Worm (Caenorhabditis elegans) whole organism, early embryonic: ENCODE measurements around the gene lpr-3.
A peak's percentile ranks its signal among the peaks of the same experiment; 100 is the strongest.

Experiments
- B0310.2 ChIP-seq: sonication (generic microtip); optimal IDR thresholded peaks from 2 replicates; lab custom pipeline; 2016; ENCODE audit warnings: mild to moderate bottlenecking, missing genetic modification characterization, missing compliant biosample characterization
- F13C5.2 ChIP-seq: sonication (generic microtip); optimal IDR thresholded peaks from 2 replicates; lab custom pipeline; 2017; ENCODE audit warnings: mild to moderate bottlenecking, missing genetic modification characterization, inconsistent platforms, missing compliant biosample characterization
- aly-1 ChIP-seq: sonication (generic microtip); optimal IDR thresholded peaks from 2 replicates; lab custom pipeline; 2016; ENCODE audit warnings: missing genetic modification characterization, missing compliant biosample characterization
- ama-1 ChIP-seq: fragments of 150-350 bp; optimal IDR thresholded peaks from 2 replicates; lab custom pipeline; 2014
- ceh-13 ChIP-seq: fragments of 200-800 bp; sonication (Bioruptor generic); optimal IDR thresholded peaks from 2 replicates; lab custom pipeline; 2018; ENCODE audit warnings: mild to moderate bottlenecking, missing genetic modification characterization, missing compliant biosample characterization
- ceh-36 ChIP-seq: sonication (generic microtip); optimal IDR thresholded peaks from 2 replicates; lab custom pipeline; 2016; ENCODE audit warnings: missing genetic modification characterization, inconsistent platforms, missing compliant biosample characterization
- ets-7 ChIP-seq: sonication (generic microtip); optimal IDR thresholded peaks from 2 replicates; lab custom pipeline; 2016; ENCODE audit warnings: missing genotype, missing genetic modification characterization, missing compliant biosample characterization
- flt-1 ChIP-seq: fragments of 200-800 bp; sonication (Bioruptor generic); IDR thresholded peaks from 2 replicates; pipeline ENCODE4 v1.3.6; 2022; ENCODE audit warnings: missing genetic modification characterization, missing compliant biosample characterization
- hmbx-1 ChIP-seq: sonication (generic microtip); optimal IDR thresholded peaks from 2 replicates; lab custom pipeline; 2016; ENCODE audit warnings: mild to moderate bottlenecking, missing genetic modification characterization, missing compliant biosample characterization
- hmg-4 ChIP-seq: fragments of 200-800 bp; sonication (Bioruptor generic); optimal IDR thresholded peaks from 2 replicates; lab custom pipeline; 2018; ENCODE audit warnings: mild to moderate bottlenecking, missing genetic modification characterization, missing compliant biosample characterization
- hnd-1 ChIP-seq: sonication (generic microtip); optimal IDR thresholded peaks from 2 replicates; lab custom pipeline; 2016; ENCODE audit warnings: missing genetic modification characterization, missing compliant biosample characterization
- pes-1 ChIP-seq: fragments of 200-800 bp; sonication (Bioruptor generic); IDR thresholded peaks from 2 replicates; pipeline ENCODE4 v1.3.6; 2022; ENCODE audit warnings: missing genetic modification reagents, missing genetic modification characterization, missing compliant biosample characterization
- scrt-1 ChIP-seq: fragments of 200-800 bp; sonication (Bioruptor generic); IDR thresholded peaks from 2 replicates; pipeline ENCODE4 v1.3.6; 2022; ENCODE audit warnings: missing genetic modification characterization, missing compliant biosample characterization
- sea-1 ChIP-seq: fragments of 200-800 bp; sonication (Bioruptor generic); conservative IDR thresholded peaks from 2 replicates; pipeline ENCODE4 v1.3.6; 2022; ENCODE audit warnings: missing genetic modification characterization, missing compliant biosample characterization
- tbx-11 ChIP-seq: fragments of 200-800 bp; sonication (Bioruptor generic); IDR thresholded peaks from 2 replicates; pipeline ENCODE4 v1.3.6; 2022; ENCODE audit warnings: missing genetic modification characterization, missing compliant biosample characterization
- tbx-37 ChIP-seq: fragments of 200-800 bp; sonication (Bioruptor generic); conservative IDR thresholded peaks from 2 replicates; pipeline ENCODE4 v1.3.6; 2022; ENCODE audit warnings: missing genetic modification reagents, missing genetic modification characterization, missing compliant biosample characterization
- tra-4 ChIP-seq: sonication (generic microtip); optimal IDR thresholded peaks from 2 replicates; lab custom pipeline; 2017; ENCODE audit warnings: missing genetic modification characterization, missing compliant biosample characterization

lpr-3 gene

DNA sequence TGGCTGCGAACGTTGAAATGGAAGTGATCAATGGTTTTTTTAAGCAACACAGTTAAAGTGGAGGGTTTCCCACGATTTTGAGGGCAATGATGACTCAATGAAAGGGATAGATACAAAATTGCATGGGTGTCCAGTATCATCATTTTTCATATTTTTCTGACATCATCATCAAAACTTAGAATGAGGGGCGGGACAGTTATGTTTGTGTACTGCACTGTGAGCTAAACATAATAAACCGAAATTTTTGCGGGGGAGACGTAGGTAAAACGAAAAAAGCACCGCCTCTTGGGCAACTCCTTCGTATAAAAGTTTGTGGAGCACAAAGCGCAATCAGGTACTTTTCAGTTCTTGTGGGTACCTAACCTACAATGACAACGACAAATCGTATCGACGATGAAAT is 3.6 kb upstream of the lpr-3 start, which contains the start of gene C09F12.2:
Gene C09F12.2, plus strand, starts transcription at position 301 of the 400 bp plus-strand sequence.
- TF ChIP-seq aly-1 (no peak), hmg-4 (GFP tag; lab: Kevin White, UChicago) (no peak), hmbx-1 (tag; lab: Kevin White, UChicago) (no peak), scrt-1 (GFP tag; lab: Robert Waterston, UW) (no peak), F13C5.2 (no peak), pes-1 (GFP tag; lab: Robert Waterston, UW) (no peak), tra-4 (tag; lab: Kevin White, UChicago) (no peak), ets-7 (tag; lab: Kevin White, UChicago) (no peak), tbx-11 (GFP tag; lab: Robert Waterston, UW) (no peak), ceh-13 (GFP tag; lab: Kevin White, UChicago) (no peak), tbx-37 (GFP tag; lab: Robert Waterston, UW) (no peak)

ce11 chrX:11059744-11060143 is 2.5 kb downstream of the lpr-3 start, which contains the start of gene lpr-6:
lpr-6 (plus strand) TSS chrX:11059994.
- TF ChIP-seq ets-7 (tag; lab: Kevin White, UChicago): no peak
- TF ChIP-seq B0310.2 (tag; lab: Kevin White, UChicago): no peak
- TF ChIP-seq tbx-11 (GFP tag; lab: Robert Waterston, UW): no peak

ce11 chrX:11060940-11061339 is 3.7 kb downstream of the lpr-3 start:
- TF ChIP-seq aly-1 (no peak), ceh-36 (tag; lab: Kevin White, UChicago) (no peak), tra-4 (tag; lab: Kevin White, UChicago) (no peak), ama-1 (lab: Kevin White, UChicago) (no peak), ceh-13 (GFP tag; lab: Kevin White, UChicago) (no peak), tbx-37 (GFP tag; lab: Robert Waterston, UW) (no peak), F13C5.2 (no peak), B0310.2 (tag; lab: Kevin White, UChicago) (no peak), pes-1 (GFP tag; lab: Robert Waterston, UW) (no peak), hnd-1 (tag; lab: Kevin White, UChicago) (no peak), tbx-11 (GFP tag; lab: Robert Waterston, UW) (no peak), sea-1 (GFP tag; lab: Robert Waterston, UW) (no peak)

- TF ChIP-seq flt-1 (GFP tag; lab: Robert Waterston, UW): no peak
- TF ChIP-seq hnd-1 (tag; lab: Kevin White, UChicago): no peak
- no peak for TF ChIP-seq aly-1
- TF ChIP-seq tra-4 (tag; lab: Kevin White, UChicago): no peak
- no peak for TF ChIP-seq tbx-11 (GFP tag; lab: Robert Waterston, UW)
- TF ChIP-seq ama-1 (lab: Kevin White, UChicago): no peak
- no peak for TF ChIP-seq ets-7 (tag; lab: Kevin White, UChicago)
- no peak for TF ChIP-seq tbx-37 (GFP tag; lab: Robert Waterston, UW)
Observed at ce11 chrX:11061904-11062303, 4.7 kb downstream of the lpr-3 start, which contains the start of gene lpr-5. lpr-5 (plus strand) TSS chrX:11062123.

- TF ChIP-seq flt-1 (GFP tag; lab: Robert Waterston, UW) (no peak), hmbx-1 (tag; lab: Kevin White, UChicago) (no peak), pes-1 (GFP tag; lab: Robert Waterston, UW) (no peak), F13C5.2 (no peak), sea-1 (GFP tag; lab: Robert Waterston, UW) (no peak), tbx-11 (GFP tag; lab: Robert Waterston, UW) (no peak), ama-1 (lab: Kevin White, UChicago) (no peak), tbx-37 (GFP tag; lab: Robert Waterston, UW) (no peak), hnd-1 (tag; lab: Kevin White, UChicago) (no peak)
Observed at ce11 chrX:11064799-11065198, 7.6 kb downstream of the lpr-3 start, which contains the start of gene lpr-4. lpr-4 (plus strand) TSS chrX:11065126.

DNA sequence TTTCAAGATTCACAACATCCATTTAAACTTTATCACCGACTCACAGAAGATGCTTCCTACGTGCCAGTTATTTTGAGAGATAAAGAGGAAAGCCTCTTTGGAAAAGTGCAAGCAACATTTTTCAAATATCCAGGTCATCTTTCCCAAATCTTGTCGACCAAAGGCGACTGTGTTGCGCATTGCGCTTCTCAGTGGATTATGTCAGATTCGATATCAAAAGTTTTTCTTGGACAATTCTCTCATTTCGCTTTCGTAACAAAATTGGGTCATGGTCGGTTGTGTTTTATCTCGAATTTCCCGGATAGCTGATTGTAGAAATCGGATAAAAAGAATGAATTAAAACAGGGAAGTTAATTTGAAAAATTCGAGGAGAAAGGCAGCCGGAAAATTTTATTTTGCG is 10.1 kb downstream of the lpr-3 start:
- TF ChIP-seq ama-1 (lab: Kevin White, UChicago): no peak
- TF ChIP-seq hnd-1 (tag; lab: Kevin White, UChicago): no peak
- TF ChIP-seq hmg-4 (GFP tag; lab: Kevin White, UChicago): no peak
- no peak for TF ChIP-seq ets-7 (tag; lab: Kevin White, UChicago)
- TF ChIP-seq sea-1 (GFP tag; lab: Robert Waterston, UW): no peak
- no peak for TF ChIP-seq tra-4 (tag; lab: Kevin White, UChicago)
- no peak for TF ChIP-seq ceh-13 (GFP tag; lab: Kevin White, UChicago)

ce11 chrX:11068334-11068733 is 11.1 kb downstream of the lpr-3 start, which contains the start of gene apt-9:
apt-9 (plus strand) TSS chrX:11068527.
- TF ChIP-seq tbx-37 (GFP tag; lab: Robert Waterston, UW) (no peak), aly-1 (no peak), hnd-1 (tag; lab: Kevin White, UChicago) (no peak), ceh-36 (tag; lab: Kevin White, UChicago) (no peak), ceh-13 (GFP tag; lab: Kevin White, UChicago) (no peak), sea-1 (GFP tag; lab: Robert Waterston, UW) (no peak), hmbx-1 (tag; lab: Kevin White, UChicago) (no peak), tbx-11 (GFP tag; lab: Robert Waterston, UW) (no peak)

DNA sequence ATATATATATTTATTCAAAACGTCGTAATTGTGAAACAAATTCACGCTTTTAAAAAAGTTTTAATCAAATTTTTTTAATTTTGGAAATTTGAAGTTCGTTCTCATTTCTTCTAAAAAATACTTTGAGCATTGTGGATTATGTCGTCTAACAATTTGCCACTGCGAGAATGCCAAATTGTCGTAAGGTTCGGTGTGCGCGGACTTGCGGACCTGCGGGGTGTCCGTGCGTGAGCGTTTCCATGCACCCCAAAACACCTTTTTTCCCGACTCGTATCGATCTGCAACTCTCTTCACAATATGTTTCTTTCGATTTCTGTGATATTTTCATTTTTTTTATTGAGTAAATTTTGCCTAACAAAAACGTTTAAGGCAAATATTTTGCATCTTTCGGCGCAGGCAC is 15.5 kb downstream of the lpr-3 start:
- TF ChIP-seq hmg-4 (GFP tag; lab: Kevin White, UChicago) (peak; percentile 29), tbx-37 (GFP tag; lab: Robert Waterston, UW) (no peak)
